Worm (Caenorhabditis elegans) whole organism, L4/young adult: ENCODE measurements around the gene ptp-3.

Source experiments
- W03F9.2 ChIP-seq: fragments of 150-350 bp; optimal IDR thresholded peaks from 2 replicates; lab custom pipeline; 2014; ENCODE audit warnings: missing biosample characterization, missing genetic modification characterization
- dao-5 ChIP-seq: sonication (generic microtip); optimal IDR thresholded peaks from 2 replicates; lab custom pipeline; 2016; ENCODE audit warnings: missing genotype, missing genetic modification characterization, moderate library complexity, missing compliant biosample characterization
- him-1 ChIP-seq: sonication (generic microtip); optimal IDR thresholded peaks from 2 replicates; lab custom pipeline; 2016; ENCODE audit warnings: missing genotype, missing genetic modification reagents, missing genetic modification characterization, missing compliant biosample characterization

DNA sequence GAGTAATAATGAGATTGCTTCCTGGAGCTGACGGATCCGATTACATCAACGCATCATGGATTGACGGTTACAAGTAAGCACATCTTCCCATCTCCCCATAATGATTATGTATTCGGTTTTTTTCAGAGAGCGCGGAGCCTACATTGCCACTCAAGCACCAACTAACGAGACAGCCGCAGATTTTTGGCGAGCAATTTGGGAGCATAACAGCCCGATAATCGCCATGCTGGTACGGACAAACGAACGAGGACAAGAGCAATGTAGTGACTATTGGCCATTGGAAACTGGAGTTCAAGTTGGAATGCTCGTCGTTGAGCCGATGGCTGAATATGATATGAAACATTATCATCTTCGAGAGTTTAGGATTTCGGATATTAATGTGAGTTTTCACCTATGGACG is 35.6 kb downstream of the ptp-3 start:
- TF ChIP-seq him-1 (tag; lab: Kevin White, UChicago) = no peak
- no peak for TF ChIP-seq dao-5 (tag; lab: Kevin White, UChicago)
- TF ChIP-seq W03F9.2 (tag; lab: Kevin White, UChicago) = no peak
